Fruit fly (Drosophila melanogaster) whole organism, embryonic: ENCODE results near the gene gdl.

Experiments used
- Ada2b ChIP-seq: fragments of 200-800 bp; sonication (Bioruptor generic); IDR thresholded peaks from 2 replicates; pipeline ENCODE4 v1.3.6; 2022; ENCODE audit warnings: missing biosample characterization, missing genetic modification characterization
- Aef1 ChIP-seq: fragments of 200-800 bp; sonication (Bioruptor generic); IDR thresholded peaks from 3 replicates; pipeline ENCODE4 v1.3.6; 2022; ENCODE audit warnings: missing biosample characterization, missing genetic modification characterization
- Atf6 ChIP-seq: fragments of 200-800 bp; sonication (Bioruptor generic); IDR thresholded peaks from 2 replicates; pipeline ENCODE4 v1.3.6; 2022; ENCODE audit warnings: missing biosample characterization, missing genetic modification characterization
- CG10431 ChIP-seq: fragments of 200-800 bp; sonication (Bioruptor generic); optimal IDR thresholded peaks from 3 replicates; lab custom pipeline; 2018; ENCODE audit warnings: missing biosample characterization, mild to moderate bottlenecking, missing genetic modification characterization
- CG11456 ChIP-seq: fragments of 200-800 bp; sonication (Bioruptor generic); IDR thresholded peaks from 3 replicates; pipeline ENCODE4 v1.3.6; 2022; ENCODE audit warnings: missing biosample characterization, missing genetic modification characterization
- CG11723 ChIP-seq: fragments of 200-800 bp; sonication (Bioruptor generic); optimal IDR thresholded peaks from 2 replicates; lab custom pipeline; 2017; ENCODE audit warnings: missing biosample characterization, mild to moderate bottlenecking, missing genetic modification characterization
- CG12659 ChIP-seq: fragments of 200-800 bp; sonication (Bioruptor generic); optimal IDR thresholded peaks from 3 replicates; lab custom pipeline; 2017; ENCODE audit warnings: mild to moderate bottlenecking, missing biosample characterization, missing genetic modification reagents, missing genetic modification characterization
- CG12744 ChIP-seq: fragments of 200-800 bp; sonication (Bioruptor generic); optimal IDR thresholded peaks from 2 replicates; lab custom pipeline; 2016; ENCODE audit warnings: missing biosample characterization, missing genetic modification characterization
- CG12769 ChIP-seq: fragments of 200-800 bp; sonication (Bioruptor generic); optimal IDR thresholded peaks from 2 replicates; lab custom pipeline; 2019; ENCODE audit warnings: missing biosample characterization, mild to moderate bottlenecking, missing genetic modification characterization, moderate library complexity
- CG12942 ChIP-seq: fragments of 200-800 bp; sonication (Bioruptor generic); optimal IDR thresholded peaks from 3 replicates; lab custom pipeline; 2016; ENCODE audit warnings: missing biosample characterization, missing genetic modification characterization
- CG13624 ChIP-seq: fragments of 200-800 bp; sonication (Bioruptor generic); optimal IDR thresholded peaks from 2 replicates; lab custom pipeline; 2016; ENCODE audit warnings: missing biosample characterization, missing genetic modification characterization
- CG15601 ChIP-seq: fragments of 200-800 bp; sonication (Bioruptor generic); optimal IDR thresholded peaks from 3 replicates; lab custom pipeline; 2019; ENCODE audit warnings: missing biosample characterization, mild to moderate bottlenecking, missing genetic modification characterization, moderate library complexity
- CG2202 ChIP-seq: fragments of 200-800 bp; sonication (Bioruptor generic); optimal IDR thresholded peaks from 2 replicates; lab custom pipeline; 2018; ENCODE audit warnings: missing biosample characterization, mild to moderate bottlenecking, missing genetic modification characterization
- CG3726 ChIP-seq: fragments of 200-800 bp; sonication (Bioruptor generic); IDR thresholded peaks from 3 replicates; pipeline ENCODE4, ENCODE4 v1.3.6; 2022; ENCODE audit warnings: missing biosample characterization, missing genetic modification characterization
- CG4282 ChIP-seq: fragments of 200-800 bp; sonication (Bioruptor generic); optimal IDR thresholded peaks from 2 replicates; lab custom pipeline; 2016; ENCODE audit warnings: missing biosample characterization, missing genetic modification characterization
- CG4328 ChIP-seq: fragments of 200-800 bp; sonication (Bioruptor generic); optimal IDR thresholded peaks from 3 replicates; lab custom pipeline; 2017; ENCODE audit warnings: missing biosample characterization, missing genetic modification reagents, missing genetic modification characterization
- CG6654 ChIP-seq: fragments of 200-800 bp; sonication (Bioruptor generic); optimal IDR thresholded peaks from 2 replicates; lab custom pipeline; 2017; ENCODE audit warnings: missing biosample characterization, mild to moderate bottlenecking, missing genetic modification characterization
- CG8089 ChIP-seq: fragments of 200-800 bp; sonication (Bioruptor generic); optimal IDR thresholded peaks from 3 replicates; lab custom pipeline; 2016; ENCODE audit warnings: missing biosample characterization, missing genetic modification characterization
- CG9437 ChIP-seq: fragments of 200-800 bp; sonication (Bioruptor generic); optimal IDR thresholded peaks from 2 replicates; lab custom pipeline; 2018; ENCODE audit warnings: missing biosample characterization, mild to moderate bottlenecking, missing genetic modification characterization
- Camta ChIP-seq: fragments of 200-800 bp; sonication (Bioruptor generic); optimal IDR thresholded peaks from 2 replicates; lab custom pipeline; 2016; ENCODE audit warnings: missing biosample characterization, missing genetic modification characterization
- Dll ChIP-seq: fragments of 200-800 bp; sonication (Bioruptor generic); IDR thresholded peaks from 4 replicates; pipeline ENCODE4 v1.3.6; 2022; ENCODE audit warnings: missing biosample characterization, missing genetic modification characterization; ENCODE audit not compliant: partially characterized antibody
- Gug ChIP-seq: fragments of 200-800 bp; sonication (Bioruptor generic); IDR thresholded peaks from 4 replicates; pipeline ENCODE4 v1.3.6; 2022; ENCODE audit warnings: missing biosample characterization, missing genetic modification characterization
- HHEX ChIP-seq: fragments of 200-800 bp; sonication (Bioruptor generic); optimal IDR thresholded peaks from 3 replicates; lab custom pipeline; 2017; ENCODE audit warnings: missing biosample characterization, mild to moderate bottlenecking, missing genetic modification characterization, missing genetic modification reagents
- Hmr ChIP-seq: fragments of 200-800 bp; sonication (Bioruptor generic); optimal IDR thresholded peaks from 3 replicates; lab custom pipeline; 2017; ENCODE audit warnings: mild to moderate bottlenecking, missing biosample characterization, missing genetic modification reagents, missing genetic modification characterization
- Hsf ChIP-seq: fragments of 200-800 bp; sonication (Bioruptor generic); optimal IDR thresholded peaks from 3 replicates; lab custom pipeline; 2016; ENCODE audit warnings: missing biosample characterization, missing genetic modification characterization
- Lhr ChIP-seq: fragments of 200-800 bp; sonication (Bioruptor generic); optimal IDR thresholded peaks from 3 replicates; lab custom pipeline; 2017; ENCODE audit warnings: mild to moderate bottlenecking, missing biosample characterization, missing genetic modification reagents, missing genetic modification characterization
- Nf-YB ChIP-seq: fragments of 200-800 bp; sonication (Bioruptor generic); optimal IDR thresholded peaks from 3 replicates; lab custom pipeline; 2019; ENCODE audit warnings: missing biosample characterization, mild to moderate bottlenecking, missing genetic modification characterization, moderate library complexity
- PHDP ChIP-seq: fragments of 200-800 bp; sonication (Bioruptor generic); optimal IDR thresholded peaks from 3 replicates; lab custom pipeline; 2018; ENCODE audit warnings: missing biosample characterization, mild to moderate bottlenecking, missing genetic modification characterization, moderate library complexity
- Ssrp ChIP-seq: fragments of 200-800 bp; sonication (Bioruptor generic); optimal IDR thresholded peaks from 2 replicates; lab custom pipeline; 2018; ENCODE audit warnings: missing biosample characterization, mild to moderate bottlenecking, missing genetic modification characterization, moderate library complexity
- br ChIP-seq: fragments of >200 bp; optimal IDR thresholded peaks from 2 replicates; lab custom pipeline; 2017
- caup ChIP-seq: fragments of 200-800 bp; sonication (Bioruptor generic); optimal IDR thresholded peaks from 3 replicates; lab custom pipeline; 2017; ENCODE audit warnings: missing biosample characterization, mild to moderate bottlenecking, missing genetic modification characterization, moderate library complexity; ENCODE audit not compliant: severe bottlenecking
- crp ChIP-seq, 2 experiments: fragments of 200-800 bp; sonication (Bioruptor generic); optimal IDR thresholded peaks; 2 replicates in 1 of 2; 3 replicates in 1 of 2; lab custom pipeline; 2017; ENCODE audit warnings: missing biosample characterization in 2 of 2, missing genetic modification characterization in 2 of 2, mild to moderate bottlenecking in 1 of 2, moderate library complexity in 1 of 2
- en ChIP-seq: fragments of 200-800 bp; sonication (Bioruptor generic); optimal IDR thresholded peaks from 2 replicates; lab custom pipeline; 2016; ENCODE audit warnings: missing biosample characterization, missing genetic modification characterization
- ewg ChIP-seq: fragments of 200-800 bp; sonication (Bioruptor generic); optimal IDR thresholded peaks from 3 replicates; lab custom pipeline; 2017; ENCODE audit warnings: mild to moderate bottlenecking, missing biosample characterization, missing genetic modification reagents, missing genetic modification characterization
- fd96Cb ChIP-seq: fragments of 200-800 bp; sonication (Bioruptor generic); optimal IDR thresholded peaks from 2 replicates; lab custom pipeline; 2018; ENCODE audit warnings: missing biosample characterization, mild to moderate bottlenecking, missing genetic modification characterization, moderate library complexity
- jumu ChIP-seq: fragments of 200-800 bp; sonication (Bioruptor generic); optimal IDR thresholded peaks from 3 replicates; lab custom pipeline; 2016; ENCODE audit warnings: missing biosample characterization, missing genetic modification characterization
- kay ChIP-seq: fragments of 200-800 bp; sonication (Bioruptor generic); optimal IDR thresholded peaks from 2 replicates; lab custom pipeline; 2016; ENCODE audit warnings: missing biosample characterization, missing genetic modification characterization
- mam ChIP-seq: fragments of 200-800 bp; sonication (Bioruptor generic); optimal IDR thresholded peaks from 3 replicates; lab custom pipeline; 2016; ENCODE audit warnings: missing biosample characterization, missing genetic modification characterization
- pan ChIP-seq, 4 experiments: fragments of >200 bp in 3 of 4; fragments of 200-800 bp in 1 of 4; sonication (Bioruptor generic) in 1 of 4; optimal IDR thresholded peaks in 3 of 4; IDR thresholded peaks in 1 of 4; 2 replicates each; pipeline versions ENCODE4 v1.3.6 to Lab custom; 2017 to 2022; ENCODE audit warnings: missing biosample characterization in 2 of 4, missing genetic modification characterization in 2 of 4, mixed read lengths in 1 of 4
- pita ChIP-seq: fragments of 200-800 bp; sonication (Bioruptor generic); optimal IDR thresholded peaks from 2 replicates; lab custom pipeline; 2017; ENCODE audit warnings: missing biosample characterization, mild to moderate bottlenecking, missing genetic modification characterization
- prd ChIP-seq, 3 experiments: fragments of >200 bp in 2 of 3; fragments of 200-800 bp in 1 of 3; sonication (Bioruptor generic) in 1 of 3; optimal IDR thresholded peaks in 2 of 3; IDR thresholded peaks in 1 of 3; 2 replicates in 2 of 3; 3 replicates in 1 of 3; pipeline versions ENCODE4 v1.3.6 to Lab custom; 2017 to 2022; ENCODE audit warnings: missing biosample characterization in 1 of 3, missing genetic modification characterization in 1 of 3
- psq ChIP-seq: fragments of 200-800 bp; sonication (Bioruptor generic); optimal IDR thresholded peaks from 2 replicates; lab custom pipeline; 2017; ENCODE audit warnings: missing biosample characterization, missing genetic modification characterization
- ro ChIP-seq: fragments of 200-800 bp; sonication (Bioruptor generic); IDR thresholded peaks from 2 replicates; pipeline ENCODE4 v1.3.6; 2022; ENCODE audit warnings: missing biosample characterization, missing genetic modification characterization
- sens ChIP-seq: fragments of 200-800 bp; sonication (Bioruptor generic); peaks from one replicate; lab custom pipeline; 2016; ENCODE audit warnings: missing biosample characterization, missing genetic modification characterization
- sisA ChIP-seq: fragments of 200-800 bp; sonication (Bioruptor generic); IDR thresholded peaks from 2 replicates; pipeline ENCODE4 v1.3.6; 2022; ENCODE audit warnings: missing biosample characterization, missing genetic modification characterization
- zfh2 ChIP-seq: fragments of 200-800 bp; sonication (Bioruptor generic); optimal IDR thresholded peaks from 2 replicates; lab custom pipeline; 2016; ENCODE audit warnings: missing biosample characterization, missing genetic modification characterization

The gdl gene

dm6 chr3L:15534274-15535227 lies 25.3 kb downstream of the gdl start:
- TF ChIP-seq Ada2b (GFP tag; lab: Robert Waterston, UW) (peak; percentile 7; the same call in 1 of the 2 replicates), crp (GFP tag; optimal IDR thresholded peaks at IDR 0.05; lab: Kevin White, UChicago) (peak in 1 of 2 experiments; percentile 28), CG4282 (GFP tag; lab: Kevin White, UChicago) (no peak), CG12769 (tag; lab: Kevin White, UChicago) (peak; percentile 61), CG2202 (tag; lab: Kevin White, UChicago) (peak; percentile 28), Hmr (GFP tag; lab: Kevin White, UChicago) (peak; percentile 79), CG6654 (GFP tag; lab: Kevin White, UChicago) (peak; percentile 30), CG8089 (peak; percentile 2), CG10431 (GFP tag; lab: Kevin White, UChicago) (peak; percentile 15), pan (optimal IDR thresholded peaks at IDR 0.05; lab: Kevin White, UChicago) (peak in 1 of 2 experiments; percentile 82), pan (GFP tag; optimal IDR thresholded peaks at IDR 0.05 in 1 of 2, IDR thresholded peaks at IDR 0.05 in 1 of 2) (peak; percentile 21 to 71), Camta (GFP tag; lab: Kevin White, UChicago) (peak; percentile 51), CG11456 (GFP tag; lab: Robert Waterston, UW) (peak; percentile 49; the same call in 1 of the 3 replicates), HHEX (peak; percentile 32), zfh2 (GFP tag; lab: Kevin White, UChicago) (peak; percentile 59), CG9437 (GFP tag; lab: Kevin White, UChicago) (peak; percentile 83), Atf6 (GFP tag; lab: Robert Waterston, UW) (peak; percentile 15; the same call in 1 of the 2 replicates), sens (GFP tag; lab: Kevin White, UChicago) (peak; percentile 94), Aef1 (GFP tag; lab: Robert Waterston, UW) (0 out of 3 replicates have a peak, but pooled peaks have one; percentile 25), fd96Cb (tag; lab: Kevin White, UChicago) (peak; percentile 57), kay (peak; percentile 17), sisA (GFP tag; lab: Robert Waterston, UW) (peak; percentile 61), CG12744 (no peak), CG13624 (GFP tag; lab: Kevin White, UChicago) (peak; percentile 59), Dll (0 out of 4 replicates have a peak, but pooled peaks have one; percentile 5), Hsf (GFP tag; lab: Kevin White, UChicago) (peak; percentile 57), br (lab: Kevin White, UChicago) (no peak), CG11723 (GFP tag; lab: Kevin White, UChicago) (peak; percentile 61), CG15601 (tag; lab: Kevin White, UChicago) (peak; percentile 42), CG12659 (GFP tag; lab: Kevin White, UChicago) (peak; percentile 77), psq (GFP tag; lab: Kevin White, UChicago) (peak; percentile 20), en (GFP tag; lab: Kevin White, UChicago) (peak; percentile 18), CG12942 (GFP tag; lab: Kevin White, UChicago) (peak; percentile 43), CG4328 (GFP tag; lab: Kevin White, UChicago) (peak; percentile 50), caup (peak; percentile 44), ro (GFP tag; lab: Robert Waterston, UW) (no peak), pita (GFP tag; lab: Kevin White, UChicago) (no peak), mam (GFP tag; lab: Kevin White, UChicago) (peak; percentile 62), CG3726 (GFP tag; lab: Robert Waterston, UW) (no peak), Gug (GFP tag; lab: Robert Waterston, UW) (peak; percentile 55; the same call in 2 of the 4 replicates), jumu (GFP tag; lab: Kevin White, UChicago) (peak; percentile 49), Ssrp (tag; lab: Kevin White, UChicago) (peak; percentile 65), Lhr (peak; percentile 26), ewg (GFP tag; lab: Kevin White, UChicago) (peak; percentile 50), PHDP (tag; lab: Kevin White, UChicago) (peak; percentile 35), prd (optimal IDR thresholded peaks at IDR 0.05; lab: Kevin White, UChicago) (no peak), prd (GFP tag; IDR thresholded peaks at IDR 0.05; lab: Robert Waterston, UW) (peak; percentile 58), Nf-YB (GFP tag; lab: Kevin White, UChicago) (peak; percentile 62)
